Worm (Caenorhabditis elegans): ENCODE data around the gene eef-1B.1.

DNA sequence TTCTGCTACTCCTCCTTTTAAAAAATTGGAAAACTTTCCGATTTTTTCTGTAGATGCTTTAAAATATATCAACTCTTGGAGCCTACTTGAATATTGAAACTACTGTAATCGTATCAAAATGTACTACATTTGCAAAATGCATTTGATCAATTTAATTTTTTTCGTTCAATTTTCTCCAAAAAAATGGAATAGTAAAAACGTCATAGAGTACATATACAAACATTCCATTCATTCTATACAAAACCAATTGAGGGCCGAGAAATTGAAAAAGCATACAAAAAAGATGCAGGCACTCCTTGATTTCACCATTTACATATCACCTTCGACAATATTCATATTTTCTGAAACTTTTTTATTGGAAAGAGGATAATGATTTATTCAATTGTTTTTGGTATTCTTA, 30.9 kb upstream of the eef-1B.1 start, which contains the start of gene C06G4.6:
- no peak for TF ChIP-seq nhr-90 (tag; optimal IDR thresholded peaks at IDR 0.05)
- no peak for TF ChIP-seq F22D6.2 (tag; optimal IDR thresholded peaks at IDR 0.05)
- TF ChIP-seq let-607 (tag; optimal IDR thresholded peaks at IDR 0.05): no peak
- no peak for TF ChIP-seq ceh-58 (GFP tag; IDR thresholded peaks at IDR 0.05)
- TF ChIP-seq egl-44 (GFP tag; IDR thresholded peaks at IDR 0.05): no peak
- TF ChIP-seq K11D2.4 (GFP tag; IDR thresholded peaks at IDR 0.05): no peak
